Worm (Caenorhabditis elegans) whole organism, L4 larva: Measurements from ENCODE around the gene F52G3.5.

ENCODE experiments used
- D1046.2 ChIP-seq: fragments of 200-800 bp; sonication (Bioruptor generic); IDR thresholded peaks from 2 replicates; pipeline ENCODE4 v1.3.6; 2022; ENCODE audit warnings: missing genetic modification characterization, missing compliant biosample characterization
- F44E2.7 ChIP-seq: fragments of 200-800 bp; sonication (Bioruptor generic); IDR thresholded peaks from 2 replicates; pipeline ENCODE4 v2.1.2; 2022; ENCODE audit warnings: missing genetic modification characterization, missing compliant biosample characterization
- ZK546.5 ChIP-seq, 2 experiments: sonication (generic microtip); optimal IDR thresholded peaks; 2 replicates each; lab custom pipeline; 2017; ENCODE audit warnings: missing biosample characterization in 2 of 2, missing genetic modification characterization in 2 of 2
- aha-1 ChIP-seq: fragments of 150-350 bp; peaks from one replicate; lab custom pipeline; 2014; ENCODE audit warnings: missing biosample characterization, missing genetic modification characterization
- aly-2 ChIP-seq: sonication (generic microtip); optimal IDR thresholded peaks from 2 replicates; lab custom pipeline; 2018; ENCODE audit warnings: missing biosample characterization, missing genetic modification characterization
- ceh-28 ChIP-seq: fragments of 150-350 bp; optimal IDR thresholded peaks from 2 replicates; lab custom pipeline; 2014; ENCODE audit warnings: missing biosample characterization, missing genetic modification reagents, missing genetic modification characterization
- ceh-32 ChIP-seq: sonication (generic microtip); optimal IDR thresholded peaks from 2 replicates; lab custom pipeline; 2016; ENCODE audit warnings: mild to moderate bottlenecking, missing genetic modification characterization, missing compliant biosample characterization; ENCODE audit not compliant: poor library complexity
- ceh-44 ChIP-seq: fragments of 200-800 bp; sonication (Bioruptor generic); IDR thresholded peaks from 2 replicates; pipeline ENCODE4 v1.3.6; 2022; ENCODE audit warnings: missing genetic modification reagents, missing genetic modification characterization, missing compliant biosample characterization
- ceh-62 ChIP-seq: sonication (generic microtip); optimal IDR thresholded peaks from 2 replicates; lab custom pipeline; 2017; ENCODE audit warnings: missing biosample characterization, missing genetic modification characterization
- ceh-82 ChIP-seq: sonication (generic microtip); optimal IDR thresholded peaks from 2 replicates; lab custom pipeline; 2017; ENCODE audit warnings: missing biosample characterization, missing genetic modification characterization
- cey-2 ChIP-seq: sonication (generic microtip); optimal IDR thresholded peaks from 3 replicates; lab custom pipeline; 2017; ENCODE audit warnings: missing genetic modification characterization, mild to moderate bottlenecking, missing compliant biosample characterization, antibody characterized with exemption, borderline replicate concordance; ENCODE audit not compliant: insufficient read depth
- daf-12 ChIP-seq: fragments of 150-350 bp; optimal IDR thresholded peaks from 2 replicates; lab custom pipeline; 2014; ENCODE audit warnings: missing biosample characterization, missing genetic modification reagents, missing genetic modification characterization
- daf-16 ChIP-seq, 3 experiments: sonication (generic microtip); optimal IDR thresholded peaks; 2 replicates each; lab custom pipeline; 2016 to 2017; ENCODE audit warnings: missing genetic modification characterization in 3 of 3, missing genetic modification reagents in 3 of 3, mild to moderate bottlenecking in 2 of 3, missing compliant biosample characterization in 2 of 3, missing biosample characterization in 1 of 3, moderate library complexity in 1 of 3
- dmd-9 ChIP-seq: fragments of 200-800 bp; sonication (Bioruptor generic); IDR thresholded peaks from 2 replicates; pipeline ENCODE4 v1.3.6; 2022; ENCODE audit warnings: missing genetic modification reagents, missing genetic modification characterization, missing compliant biosample characterization
- duxl-1 ChIP-seq: sonication (generic microtip); optimal IDR thresholded peaks from 2 replicates; lab custom pipeline; 2016; ENCODE audit warnings: mild to moderate bottlenecking, missing genetic modification characterization, moderate library complexity, missing compliant biosample characterization; ENCODE audit not compliant: poor library complexity
- egl-27 ChIP-seq: sonication (generic microtip); optimal IDR thresholded peaks from 3 replicates; lab custom pipeline; 2017; ENCODE audit warnings: missing biosample characterization, missing genetic modification reagents, missing genetic modification characterization
- gei-8 ChIP-seq: fragments of 200-800 bp; sonication (Bioruptor generic); optimal IDR thresholded peaks from 2 replicates; lab custom pipeline; 2018; ENCODE audit warnings: mild to moderate bottlenecking, missing genetic modification characterization, missing compliant biosample characterization
- lim-7 ChIP-seq: fragments of 200-800 bp; sonication (Bioruptor generic); IDR thresholded peaks from 2 replicates; pipeline ENCODE4 v1.3.6; 2022; ENCODE audit warnings: missing genetic modification characterization, missing compliant biosample characterization
- lin-1 ChIP-seq: fragments of 200-800 bp; sonication (Bioruptor generic); IDR thresholded peaks from 2 replicates; pipeline ENCODE4 v1.3.6; 2022; ENCODE audit warnings: missing genetic modification reagents, missing genetic modification characterization, missing compliant biosample characterization
- lin-15B ChIP-seq: fragments of 150-350 bp; sonication (generic microtip); optimal IDR thresholded peaks from 3 replicates; lab custom pipeline; 2014; ENCODE audit warnings: missing biosample characterization, missing genetic modification characterization
- lin-29 ChIP-seq: fragments of 200-800 bp; sonication (Bioruptor generic); IDR thresholded peaks from 2 replicates; pipeline ENCODE4 v1.3.6; 2022; ENCODE audit warnings: missing genetic modification reagents, missing genetic modification characterization, missing compliant biosample characterization
- mdl-1 ChIP-seq, 2 experiments: fragments of 150-350 bp in 1 of 2; sonication (generic microtip) in 1 of 2; optimal IDR thresholded peaks; 2 replicates each; lab custom pipeline; 2014 to 2017; ENCODE audit warnings: missing biosample characterization in 2 of 2, missing genetic modification characterization in 2 of 2
- mep-1 ChIP-seq: fragments of 150-350 bp; sonication (generic microtip); optimal IDR thresholded peaks from 3 replicates; lab custom pipeline; 2014; ENCODE audit warnings: missing biosample characterization, missing genetic modification characterization
- mes-2 ChIP-seq: sonication (generic microtip); optimal IDR thresholded peaks from 2 replicates; lab custom pipeline; 2016; ENCODE audit warnings: missing genotype, mild to moderate bottlenecking, missing genetic modification characterization, missing compliant biosample characterization; ENCODE audit not compliant: poor library complexity, severe bottlenecking
- mxl-2 ChIP-seq: fragments of 200-800 bp; sonication (Bioruptor generic); conservative IDR thresholded peaks from 2 replicates; pipeline ENCODE4 v1.3.6; 2022; ENCODE audit warnings: missing genetic modification reagents, missing genetic modification characterization, missing compliant biosample characterization
- nhr-11 ChIP-seq: fragments of 150-350 bp; optimal IDR thresholded peaks from 2 replicates; lab custom pipeline; 2014; ENCODE audit warnings: missing biosample characterization, missing genetic modification characterization
- nhr-25 ChIP-seq: sonication (generic microtip); optimal IDR thresholded peaks from 2 replicates; lab custom pipeline; 2017; ENCODE audit warnings: missing genetic modification characterization, mild to moderate bottlenecking, missing compliant biosample characterization, antibody characterized with exemption, moderate library complexity, borderline replicate concordance; ENCODE audit not compliant: insufficient read depth
- nhr-28 ChIP-seq: fragments of 150-350 bp; optimal IDR thresholded peaks from 2 replicates; lab custom pipeline; 2014; ENCODE audit warnings: missing biosample characterization, missing genetic modification characterization
- nhr-77 ChIP-seq: fragments of 150-350 bp; optimal IDR thresholded peaks from 2 replicates; lab custom pipeline; 2014; ENCODE audit warnings: missing biosample characterization, missing genetic modification characterization
- rbr-2 ChIP-seq: sonication (generic microtip); optimal IDR thresholded peaks from 2 replicates; lab custom pipeline; 2016; ENCODE audit warnings: missing genotype, missing genetic modification characterization, missing compliant biosample characterization
- set-16 ChIP-seq: fragments of 200-800 bp; sonication (Bioruptor generic); IDR thresholded peaks from 2 replicates; pipeline ENCODE4 v1.3.6; 2022; ENCODE audit warnings: missing genetic modification reagents, missing genetic modification characterization, missing compliant biosample characterization
- skn-1 ChIP-seq: fragments of 150-350 bp; optimal IDR thresholded peaks from 2 replicates; lab custom pipeline; 2014; ENCODE audit warnings: missing biosample characterization, missing genetic modification characterization
- tra-1 ChIP-seq: fragments of 200-800 bp; sonication (Bioruptor generic); IDR thresholded peaks from 2 replicates; pipeline ENCODE4 v1.3.6; 2022; ENCODE audit warnings: missing genetic modification reagents, missing genetic modification characterization, missing compliant biosample characterization
- unc-130 ChIP-seq: sonication (generic microtip); optimal IDR thresholded peaks from 2 replicates; lab custom pipeline; 2016; ENCODE audit warnings: missing genetic modification reagents, missing genetic modification characterization, missing compliant biosample characterization
- unc-62 ChIP-seq, 3 experiments: fragments of 150-350 bp in 1 of 3; sonication (generic microtip); optimal IDR thresholded peaks in 2 of 3; peaks in 1 of 3; 1 replicate in 1 of 3; 2 replicates in 2 of 3; lab custom pipeline; 2014 to 2017; ENCODE audit warnings: missing biosample characterization in 3 of 3, missing genetic modification characterization in 3 of 3, missing genetic modification reagents in 3 of 3, missing genotype in 1 of 3
- vab-7 ChIP-seq: fragments of 200-800 bp; sonication (Bioruptor generic); IDR thresholded peaks from 2 replicates; pipeline ENCODE4 v1.3.6; 2022; ENCODE audit warnings: missing genetic modification reagents, missing genetic modification characterization, missing compliant biosample characterization
- zfp-2 ChIP-seq: sonication (generic microtip); optimal IDR thresholded peaks from 2 replicates; lab custom pipeline; 2016; ENCODE audit warnings: mild to moderate bottlenecking, missing genetic modification characterization, missing compliant biosample characterization
- ztf-7 ChIP-seq: fragments of 150-350 bp; optimal IDR thresholded peaks from 2 replicates; lab custom pipeline; 2014; ENCODE audit warnings: missing biosample characterization, missing genetic modification characterization

F52G3.5 gene

DNA sequence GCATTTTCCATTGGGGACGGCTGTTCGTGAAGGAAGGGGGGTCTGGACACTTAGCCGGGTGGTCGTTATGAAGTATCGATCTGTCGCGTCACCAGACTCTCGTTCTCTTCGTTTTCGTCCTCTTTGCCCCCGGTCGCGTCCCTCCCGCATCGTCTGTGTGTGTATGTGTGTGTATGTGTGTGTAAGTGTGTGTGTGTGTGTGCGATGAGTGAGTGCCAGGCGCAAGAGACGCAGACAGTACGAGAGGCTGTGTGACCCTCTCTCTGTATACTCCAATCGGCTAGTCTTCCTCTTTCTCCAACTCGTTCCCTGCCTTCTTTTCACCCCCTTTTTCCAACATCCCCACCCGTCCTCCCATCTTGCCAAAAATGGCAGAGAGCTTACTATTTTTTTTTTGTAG, 14.6 kb downstream of the F52G3.5 start (continued):
- TF ChIP-seq ceh-44 (GFP tag; lab: Robert Waterston, UW) = 0 out of 2 replicates have a peak, but pooled peaks have one; percentile 19
- peak; percentile 80 for TF ChIP-seq ceh-28 (tag; lab: Kevin White, UChicago)
- TF ChIP-seq cey-2 = no peak
- no peak for TF ChIP-seq daf-12
- TF ChIP-seq zfp-2 (tag; lab: Kevin White, UChicago) = no peak
- no peak for TF ChIP-seq gei-8 (GFP tag; lab: Kevin White, UChicago)
- peak; percentile 94 for TF ChIP-seq mep-1 (tag; lab: Kevin White, UChicago)
- TF ChIP-seq ZK546.5 (tag; optimal IDR thresholded peaks at IDR 0.05; lab: Kevin White, UChicago) = no peak
- TF ChIP-seq dmd-9 (GFP tag; lab: Robert Waterston, UW) = 0 out of 2 replicates have a peak, but pooled peaks have one; percentile 51
- TF ChIP-seq D1046.2 (GFP tag; lab: Robert Waterston, UW) = no peak
- no peak for TF ChIP-seq mxl-2
- peak; percentile 95 for TF ChIP-seq tra-1 (GFP tag; lab: Robert Waterston, UW)
- TF ChIP-seq lin-1 (GFP tag; lab: Robert Waterston, UW) = 0 out of 2 replicates have a peak, but pooled peaks have one; percentile 55
- TF ChIP-seq unc-62 (GFP tag; optimal IDR thresholded peaks at IDR 0.05 in 1 of 2; lab: Kevin White, UChicago) = peak in 1 of 2 experiments; percentile 99
- TF ChIP-seq unc-62 (tag; optimal IDR thresholded peaks at IDR 0.05; lab: Kevin White, UChicago) = no peak
- TF ChIP-seq mes-2 = peak; percentile 89
- no peak for TF ChIP-seq lin-29 (GFP tag; lab: Robert Waterston, UW)
- TF ChIP-seq F44E2.7 (GFP tag; lab: Robert Waterston, UW) = no peak
- TF ChIP-seq rbr-2 (tag; lab: Kevin White, UChicago) = peak; percentile 93
- peak in 1 of 2 experiments; percentile 31 for TF ChIP-seq daf-16 (GFP tag; optimal IDR thresholded peaks at IDR 0.05; lab: Kevin White, UChicago)
- TF ChIP-seq daf-16 (tag; optimal IDR thresholded peaks at IDR 0.05; lab: Kevin White, UChicago) = peak; percentile 80
- no peak for TF ChIP-seq lin-15B (tag; lab: Kevin White, UChicago)
- TF ChIP-seq skn-1 (tag; lab: Kevin White, UChicago) = no peak
- TF ChIP-seq ceh-62 (tag; lab: Kevin White, UChicago) = no peak

DNA sequence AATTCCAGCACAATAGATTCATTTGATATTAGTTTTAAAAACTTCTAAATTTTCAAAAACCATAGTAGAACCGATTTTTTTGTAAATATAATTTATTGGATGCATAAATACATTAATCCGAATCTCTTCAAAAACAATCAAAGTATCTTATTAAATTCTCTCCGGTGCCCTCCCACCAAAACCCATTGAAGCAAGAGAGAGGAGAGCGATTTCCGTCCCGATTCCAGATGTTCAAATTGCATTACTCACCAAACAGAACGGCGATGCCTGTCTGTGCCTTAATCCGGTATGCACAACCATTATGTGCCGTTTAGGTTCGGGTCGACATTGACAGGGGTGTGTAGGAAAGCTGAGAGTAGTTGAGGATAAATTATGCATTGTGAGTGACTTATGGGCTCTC, 15.6 kb downstream of the F52G3.5 start:
- no peak for TF ChIP-seq aha-1 (tag; lab: Kevin White, UChicago)
- no peak for TF ChIP-seq vab-7 (GFP tag; lab: Robert Waterston, UW)
- TF ChIP-seq ceh-82 (tag; lab: Kevin White, UChicago) = no peak
- no peak for TF ChIP-seq ceh-44 (GFP tag; lab: Robert Waterston, UW)
- no peak for TF ChIP-seq unc-130 (GFP tag; lab: Kevin White, UChicago)
- no peak for TF ChIP-seq D1046.2 (GFP tag; lab: Robert Waterston, UW)
- TF ChIP-seq unc-62 (GFP tag; optimal IDR thresholded peaks at IDR 0.05 in 1 of 2; lab: Kevin White, UChicago) = no peak
- no peak for TF ChIP-seq unc-62 (tag; optimal IDR thresholded peaks at IDR 0.05; lab: Kevin White, UChicago)
- TF ChIP-seq set-16 (GFP tag; lab: Robert Waterston, UW) = no peak
- no peak for TF ChIP-seq mdl-1 (tag; optimal IDR thresholded peaks at IDR 0.05; lab: Kevin White, UChicago)
- TF ChIP-seq nhr-25 = no peak
- TF ChIP-seq lim-7 (GFP tag; lab: Robert Waterston, UW) = no peak
- no peak for TF ChIP-seq ztf-7 (tag; lab: Kevin White, UChicago)
- no peak for TF ChIP-seq nhr-77 (tag; lab: Kevin White, UChicago)
- TF ChIP-seq aly-2 (tag; lab: Kevin White, UChicago) = no peak
- no peak for TF ChIP-seq egl-27 (tag; lab: Kevin White, UChicago)
- TF ChIP-seq nhr-28 (tag; lab: Kevin White, UChicago) = no peak
- no peak for TF ChIP-seq ceh-32
- TF ChIP-seq nhr-11 (tag; lab: Kevin White, UChicago) = no peak
- TF ChIP-seq duxl-1 = no peak
